Fruit fly (Drosophila melanogaster) whole organism, embryonic: ENCODE measurements around the gene Bicra.
A peak's percentile ranks its signal among the peaks of the same experiment; 100 is the strongest.

Source experiments
- Bdp1 ChIP-seq: fragments of 200-800 bp; sonication (Bioruptor generic); optimal IDR thresholded peaks from 3 replicates; lab custom pipeline; 2016; ENCODE audit warnings: missing biosample characterization, missing genetic modification characterization
- CG10462 ChIP-seq: fragments of 200-800 bp; sonication (Bioruptor generic); optimal IDR thresholded peaks from 2 replicates; lab custom pipeline; 2016; ENCODE audit warnings: missing biosample characterization, missing genetic modification characterization
- CG10565 ChIP-seq: fragments of 200-800 bp; sonication (Bioruptor generic); optimal IDR thresholded peaks from 3 replicates; lab custom pipeline; 2016; ENCODE audit warnings: missing biosample characterization, mild to moderate bottlenecking, missing genetic modification characterization
- CG12744 ChIP-seq: fragments of 200-800 bp; sonication (Bioruptor generic); optimal IDR thresholded peaks from 2 replicates; lab custom pipeline; 2016; ENCODE audit warnings: missing biosample characterization, missing genetic modification characterization
- CG13287 ChIP-seq: fragments of 200-800 bp; sonication (Bioruptor generic); IDR thresholded peaks from 2 replicates; pipeline ENCODE4 v1.3.6; 2022; ENCODE audit warnings: missing biosample characterization, missing genetic modification characterization; ENCODE audit not compliant: partially characterized antibody
- CG14014 ChIP-seq: fragments of 200-800 bp; sonication (Bioruptor generic); IDR thresholded peaks from 2 replicates; pipeline ENCODE4 v1.3.6; 2022; ENCODE audit warnings: missing biosample characterization, missing genetic modification characterization
- CG14860 ChIP-seq: fragments of 200-800 bp; sonication (Bioruptor generic); IDR thresholded peaks from 3 replicates; pipeline ENCODE4 v1.3.6; 2022; ENCODE audit warnings: missing biosample characterization, missing genetic modification characterization; ENCODE audit not compliant: partially characterized antibody
- CG1529 ChIP-seq: fragments of 200-800 bp; sonication (Bioruptor generic); optimal IDR thresholded peaks from 3 replicates; lab custom pipeline; 2018; ENCODE audit warnings: missing biosample characterization, missing genetic modification characterization
- CG15601 ChIP-seq: fragments of 200-800 bp; sonication (Bioruptor generic); optimal IDR thresholded peaks from 3 replicates; lab custom pipeline; 2019; ENCODE audit warnings: missing biosample characterization, mild to moderate bottlenecking, missing genetic modification characterization, moderate library complexity
- CG17829 ChIP-seq: fragments of 200-800 bp; optimal IDR thresholded peaks from 2 replicates; lab custom pipeline; 2019; ENCODE audit warnings: missing biosample characterization, mild to moderate bottlenecking, missing genetic modification characterization, moderate library complexity
- CG18619 ChIP-seq: fragments of 200-800 bp; sonication (Bioruptor generic); optimal IDR thresholded peaks from 3 replicates; lab custom pipeline; 2017; ENCODE audit warnings: missing biosample characterization, mild to moderate bottlenecking, missing genetic modification characterization
- CG2889 ChIP-seq: fragments of 200-800 bp; sonication (Bioruptor generic); IDR thresholded peaks from 3 replicates; pipeline ENCODE4 v1.3.6; 2022; ENCODE audit warnings: missing biosample characterization, missing genetic modification characterization
- CG32767 ChIP-seq: fragments of 200-800 bp; sonication (Bioruptor generic); IDR thresholded peaks from 2 replicates; pipeline ENCODE4 v1.3.6; 2022; ENCODE audit warnings: missing biosample characterization, missing genetic modification characterization
- CG34422 ChIP-seq: fragments of 200-800 bp; sonication (Bioruptor generic); IDR thresholded peaks from 3 replicates; pipeline ENCODE4 v1.3.6; 2022; ENCODE audit warnings: missing biosample characterization, missing genetic modification characterization
- CG4820 ChIP-seq: fragments of 200-800 bp; sonication (Bioruptor generic); optimal IDR thresholded peaks from 3 replicates; lab custom pipeline; 2016; ENCODE audit warnings: missing biosample characterization, missing genetic modification characterization
- CG6791 ChIP-seq: fragments of 200-800 bp; sonication (Bioruptor generic); IDR thresholded peaks from 3 replicates; pipeline ENCODE4 v1.3.6; 2022; ENCODE audit warnings: missing biosample characterization, missing genetic modification characterization; ENCODE audit not compliant: partially characterized antibody
- CG7963 ChIP-seq: fragments of 200-800 bp; sonication (Bioruptor generic); IDR thresholded peaks from 3 replicates; pipeline ENCODE4 v1.3.6; 2022; ENCODE audit warnings: missing biosample characterization, missing genetic modification characterization; ENCODE audit not compliant: partially characterized antibody
- Camta ChIP-seq: fragments of 200-800 bp; sonication (Bioruptor generic); optimal IDR thresholded peaks from 2 replicates; lab custom pipeline; 2016; ENCODE audit warnings: missing biosample characterization, missing genetic modification characterization
- Doc3 ChIP-seq: fragments of 200-800 bp; sonication (Bioruptor generic); IDR thresholded peaks from 3 replicates; pipeline ENCODE4 v1.3.6; 2022; ENCODE audit warnings: missing biosample characterization, missing genetic modification characterization; ENCODE audit not compliant: partially characterized antibody
- E2f2 ChIP-seq: fragments of 200-800 bp; sonication (Bioruptor generic); IDR thresholded peaks from 2 replicates; pipeline ENCODE4 v1.3.6; 2022; ENCODE audit warnings: missing biosample characterization, missing genetic modification characterization
- ERR ChIP-seq: fragments of 200-800 bp; sonication (Bioruptor generic); optimal IDR thresholded peaks from 2 replicates; lab custom pipeline; 2016; ENCODE audit warnings: missing biosample characterization, missing genetic modification characterization
- Fer2 ChIP-seq: fragments of 200-800 bp; sonication (Bioruptor generic); optimal IDR thresholded peaks from 2 replicates; lab custom pipeline; 2018; ENCODE audit warnings: missing biosample characterization, mild to moderate bottlenecking, missing genetic modification characterization, moderate library complexity
- GATAe ChIP-seq: fragments of 200-800 bp; sonication (Bioruptor generic); conservative IDR thresholded peaks from 2 replicates; pipeline ENCODE4 v1.3.6; 2022; ENCODE audit warnings: missing biosample characterization, missing genetic modification characterization
- H2.0 ChIP-seq: fragments of 200-800 bp; sonication (Bioruptor generic); IDR thresholded peaks from 2 replicates; pipeline ENCODE4 v1.3.6; 2022; ENCODE audit warnings: missing biosample characterization, missing genetic modification characterization
- HLH4C ChIP-seq: fragments of 200-800 bp; sonication (Bioruptor generic); IDR thresholded peaks from 3 replicates; pipeline ENCODE4 v1.3.6; 2022; ENCODE audit warnings: missing biosample characterization, missing genetic modification characterization; ENCODE audit not compliant: partially characterized antibody
- HmgD ChIP-seq: fragments of 200-800 bp; sonication (Bioruptor generic); optimal IDR thresholded peaks from 3 replicates; lab custom pipeline; 2016; ENCODE audit warnings: missing biosample characterization, missing genetic modification characterization
- Meics ChIP-seq: fragments of 200-800 bp; sonication (Bioruptor generic); optimal IDR thresholded peaks from 2 replicates; lab custom pipeline; 2017; ENCODE audit warnings: missing biosample characterization, mild to moderate bottlenecking, missing genetic modification characterization
- PHDP ChIP-seq: fragments of 200-800 bp; sonication (Bioruptor generic); optimal IDR thresholded peaks from 3 replicates; lab custom pipeline; 2018; ENCODE audit warnings: missing biosample characterization, mild to moderate bottlenecking, missing genetic modification characterization, moderate library complexity
- Rfx ChIP-seq: fragments of 200-800 bp; sonication (Bioruptor generic); IDR thresholded peaks from 2 replicates; pipeline ENCODE4 v1.3.6; 2022; ENCODE audit warnings: missing biosample characterization, missing genetic modification characterization
- abd-A ChIP-seq: fragments of 200-800 bp; sonication (Bioruptor generic); optimal IDR thresholded peaks from 3 replicates; lab custom pipeline; 2019; ENCODE audit warnings: missing biosample characterization, mild to moderate bottlenecking, missing genetic modification characterization, moderate library complexity
- ci ChIP-seq: fragments of 200-800 bp; sonication (Bioruptor generic); IDR thresholded peaks from 3 replicates; pipeline ENCODE4 v1.3.6; 2022; ENCODE audit warnings: missing biosample characterization, missing genetic modification characterization
- fd96Cb ChIP-seq: fragments of 200-800 bp; sonication (Bioruptor generic); optimal IDR thresholded peaks from 2 replicates; lab custom pipeline; 2018; ENCODE audit warnings: missing biosample characterization, mild to moderate bottlenecking, missing genetic modification characterization, moderate library complexity
- fu2 ChIP-seq: fragments of 200-800 bp; sonication (Bioruptor generic); optimal IDR thresholded peaks from 2 replicates; lab custom pipeline; 2016; ENCODE audit warnings: missing biosample characterization, missing genetic modification characterization
- gem ChIP-seq: fragments of 200-800 bp; sonication (Bioruptor generic); optimal IDR thresholded peaks from 2 replicates; lab custom pipeline; 2019; ENCODE audit warnings: missing biosample characterization, mild to moderate bottlenecking, missing genetic modification characterization, moderate library complexity
- her ChIP-seq: fragments of 200-800 bp; sonication (Bioruptor generic); optimal IDR thresholded peaks from 2 replicates; lab custom pipeline; 2016; ENCODE audit warnings: missing biosample characterization, missing genetic modification characterization
- hth ChIP-seq: fragments of >200 bp; optimal IDR thresholded peaks from 2 replicates; lab custom pipeline; 2017; ENCODE audit warnings: inconsistent platforms
- insv ChIP-seq, 2 experiments: fragments of 200-800 bp; sonication (Bioruptor generic); optimal IDR thresholded peaks; 3 replicates each; lab custom pipeline; 2016 to 2018; ENCODE audit warnings: missing biosample characterization in 2 of 2, missing genetic modification characterization in 2 of 2
- maf-S ChIP-seq: fragments of 200-800 bp; sonication (Bioruptor generic); optimal IDR thresholded peaks from 2 replicates; lab custom pipeline; 2016; ENCODE audit warnings: missing biosample characterization, missing genetic modification characterization
- mld ChIP-seq: fragments of 200-800 bp; sonication (Bioruptor generic); IDR thresholded peaks from 3 replicates; pipeline ENCODE4 v1.3.6; 2022; ENCODE audit warnings: missing biosample characterization, missing genetic modification characterization; ENCODE audit not compliant: partially characterized antibody
- oc ChIP-seq: fragments of 200-800 bp; sonication (Bioruptor generic); optimal IDR thresholded peaks from 2 replicates; lab custom pipeline; 2018; ENCODE audit warnings: missing biosample characterization, mild to moderate bottlenecking, missing genetic modification characterization, moderate library complexity
- onecut ChIP-seq: fragments of 200-800 bp; sonication (Bioruptor generic); IDR thresholded peaks from 2 replicates; pipeline ENCODE4 v1.3.6; 2022; ENCODE audit warnings: missing biosample characterization, missing genetic modification characterization
- pros ChIP-seq: fragments of 200-800 bp; sonication (Bioruptor generic); optimal IDR thresholded peaks from 3 replicates; lab custom pipeline; 2019; ENCODE audit warnings: missing biosample characterization, mild to moderate bottlenecking, missing genetic modification characterization, moderate library complexity
- ro ChIP-seq: fragments of 200-800 bp; sonication (Bioruptor generic); IDR thresholded peaks from 2 replicates; pipeline ENCODE4 v1.3.6; 2022; ENCODE audit warnings: missing biosample characterization, missing genetic modification characterization
- sens-2 ChIP-seq: fragments of 200-800 bp; sonication (Bioruptor generic); IDR thresholded peaks from 2 replicates; pipeline ENCODE4 v1.3.6; 2022; ENCODE audit warnings: missing biosample characterization, missing genetic modification characterization
- so ChIP-seq: fragments of 200-800 bp; sonication (Bioruptor generic); IDR thresholded peaks from 3 replicates; pipeline ENCODE4 v1.3.6; 2022; ENCODE audit warnings: missing biosample characterization, missing genetic modification characterization
- tx ChIP-seq: fragments of 200-800 bp; sonication (Bioruptor generic); optimal IDR thresholded peaks from 2 replicates; lab custom pipeline; 2016; ENCODE audit warnings: missing biosample characterization, missing genetic modification characterization
- unc-4 ChIP-seq: fragments of 200-800 bp; sonication (Bioruptor generic); IDR thresholded peaks from 2 replicates; pipeline ENCODE4 v1.3.6; 2022; ENCODE audit warnings: missing biosample characterization, missing genetic modification characterization; ENCODE audit not compliant: partially characterized antibody
- unpg ChIP-seq: fragments of 200-800 bp; sonication (Bioruptor generic); optimal IDR thresholded peaks from 3 replicates; lab custom pipeline; 2018; ENCODE audit warnings: missing biosample characterization, mild to moderate bottlenecking, missing genetic modification characterization, moderate library complexity
- zen ChIP-seq: fragments of 200-800 bp; sonication (Bioruptor generic); optimal IDR thresholded peaks from 3 replicates; lab custom pipeline; 2018; ENCODE audit warnings: missing biosample characterization, mild to moderate bottlenecking, missing genetic modification characterization, moderate library complexity
- zfh2 ChIP-seq: fragments of 200-800 bp; sonication (Bioruptor generic); optimal IDR thresholded peaks from 2 replicates; lab custom pipeline; 2016; ENCODE audit warnings: missing biosample characterization, missing genetic modification characterization

Gene Bicra

DNA sequence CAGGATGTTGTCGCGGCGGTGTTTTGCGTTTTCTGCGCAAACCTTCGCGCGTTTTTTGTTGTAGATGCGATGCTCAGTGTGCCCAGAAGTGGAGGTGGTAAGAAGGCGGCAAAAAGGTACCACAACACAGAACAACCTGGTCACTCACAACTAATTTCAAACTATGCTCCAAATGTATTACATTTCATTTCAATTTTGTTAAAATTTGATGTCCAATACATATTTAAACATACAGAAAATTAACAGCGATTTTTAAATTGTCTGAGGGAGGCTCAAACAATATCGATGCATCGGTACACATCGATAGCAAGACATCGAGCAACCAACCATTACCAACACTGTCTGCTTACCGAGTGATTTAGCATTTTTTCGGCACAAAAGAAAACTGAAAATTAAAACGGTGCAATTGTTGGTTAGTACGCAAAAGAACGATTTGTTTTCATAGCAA lies 90.4 kb downstream of the Bicra start, which contains the start of the genes Slbp and Rpn2 (continued):
- TF ChIP-seq Rfx (GFP tag; lab: Robert Waterston, UW) = peak; percentile 63
- TF ChIP-seq Bdp1 (GFP tag; lab: Kevin White, UChicago) = peak; percentile 15
- TF ChIP-seq tx (GFP tag; lab: Kevin White, UChicago) = peak; percentile 35
- TF ChIP-seq Doc3 (GFP tag; lab: Robert Waterston, UW) = peak; percentile 95
- TF ChIP-seq gem (tag; lab: Kevin White, UChicago) = peak; percentile 26
- TF ChIP-seq zfh2 = peak; percentile 66
- no peak for TF ChIP-seq sens-2 (GFP tag; lab: Robert Waterston, UW)
- TF ChIP-seq maf-S (GFP tag; lab: Kevin White, UChicago) = peak; percentile 68
- peak; percentile 19 for TF ChIP-seq PHDP (tag; lab: Kevin White, UChicago)
- TF ChIP-seq ERR (GFP tag; lab: Kevin White, UChicago) = peak; percentile 70
- peak; percentile 98 for TF ChIP-seq CG13287 (GFP tag; lab: Robert Waterston, UW)
- TF ChIP-seq CG4820 (GFP tag; lab: Kevin White, UChicago) = peak; percentile 10
- TF ChIP-seq fu2 (GFP tag; lab: Kevin White, UChicago) = peak; percentile 26
- TF ChIP-seq her = peak; percentile 41
- peak; percentile 80 for TF ChIP-seq CG7963 (GFP tag; lab: Robert Waterston, UW)
- TF ChIP-seq CG32767 (GFP tag; lab: Robert Waterston, UW) = 0 out of 2 replicates have a peak, but pooled peaks have one; percentile 9
- TF ChIP-seq GATAe (GFP tag; lab: Robert Waterston, UW) = no peak
- TF ChIP-seq CG18619 (GFP tag; lab: Kevin White, UChicago) = no peak
- no peak for TF ChIP-seq ro (GFP tag; lab: Robert Waterston, UW)
- TF ChIP-seq CG2889 (GFP tag; lab: Robert Waterston, UW) = no peak
- TF ChIP-seq CG1529 = no peak
- TF ChIP-seq pros (GFP tag; lab: Kevin White, UChicago) = no peak
- 0 out of 2 replicates have a peak, but pooled peaks have one; percentile 21 for TF ChIP-seq onecut (GFP tag; lab: Robert Waterston, UW)
- 0 out of 3 replicates have a peak, but pooled peaks have one; percentile 46 for TF ChIP-seq so (GFP tag; lab: Robert Waterston, UW)
- TF ChIP-seq unc-4 (GFP tag; lab: Robert Waterston, UW) = peak; percentile 97
- TF ChIP-seq CG6791 (GFP tag; lab: Robert Waterston, UW) = peak; percentile 92
- no peak for TF ChIP-seq CG10565 (GFP tag; lab: Kevin White, UChicago)
- no peak for TF ChIP-seq oc
- TF ChIP-seq Fer2 (tag; lab: Kevin White, UChicago) = no peak
- no peak for TF ChIP-seq CG10462
- peak; percentile 62 for TF ChIP-seq HmgD (GFP tag; lab: Kevin White, UChicago)
- peak; percentile 30 for TF ChIP-seq Meics (GFP tag; lab: Kevin White, UChicago)
- TF ChIP-seq CG34422 = peak; percentile 47; the same call in 2 of the 3 replicates
- peak; percentile 89 for TF ChIP-seq HLH4C (GFP tag; lab: Robert Waterston, UW)
- TF ChIP-seq zen (tag; lab: Kevin White, UChicago) = peak; percentile 35
- TF ChIP-seq fd96Cb (tag; lab: Kevin White, UChicago) = no peak
- TF ChIP-seq hth (lab: Kevin White, UChicago) = no peak
- TF ChIP-seq abd-A (tag; lab: Kevin White, UChicago) = no peak
- peak; percentile 86 for TF ChIP-seq mld (GFP tag; lab: Robert Waterston, UW)
- peak; percentile 10 for TF ChIP-seq CG15601
- TF ChIP-seq ci (GFP tag; lab: Robert Waterston, UW) = 0 out of 3 replicates have a peak, but pooled peaks have one; percentile 52
- peak; percentile 39 for TF ChIP-seq unpg (GFP tag; lab: Kevin White, UChicago)
- TF ChIP-seq H2.0 (GFP tag; lab: Robert Waterston, UW) = no peak
- peak; percentile 84 for TF ChIP-seq CG14860
- TF ChIP-seq insv (GFP tag; optimal IDR thresholded peaks at IDR 0.05; lab: Kevin White, UChicago) = peak in 1 of 2 experiments; percentile 69
- 0 out of 2 replicates have a peak, but pooled peaks have one; percentile 25 for TF ChIP-seq CG14014 (GFP tag; lab: Robert Waterston, UW)
- TF ChIP-seq CG12744 (GFP tag; lab: Kevin White, UChicago) = peak; percentile 36
- peak; percentile 81 for TF ChIP-seq E2f2
- TF ChIP-seq Camta = peak; percentile 3
- TF ChIP-seq CG17829 (tag; lab: Kevin White, UChicago) = peak; percentile 64
